Worm (Caenorhabditis elegans) whole organism, L4 larva: ENCODE results near the gene fcmt-1.

Experiments
- F37D6.2 ChIP-seq: sonication (generic microtip); optimal IDR thresholded peaks from 2 replicates; lab custom pipeline; 2016; ENCODE audit warnings: mild to moderate bottlenecking, missing genetic modification characterization, missing compliant biosample characterization
- F49E8.2 ChIP-seq: sonication (generic microtip); optimal IDR thresholded peaks from 2 replicates; lab custom pipeline; 2016; ENCODE audit warnings: missing compliant biosample characterization, mild to moderate bottlenecking, missing genetic modification characterization, borderline replicate concordance
- Y48G9A.11 ChIP-seq: fragments of 200-800 bp; sonication (Bioruptor generic); IDR thresholded peaks from 2 replicates; pipeline ENCODE4 v1.3.6; 2022; ENCODE audit warnings: missing genetic modification reagents, missing genetic modification characterization, missing compliant biosample characterization
- Y75B8A.6 ChIP-seq: fragments of 200-800 bp; sonication (Bioruptor generic); IDR thresholded peaks from 2 replicates; pipeline ENCODE4 v1.3.6; 2022; ENCODE audit warnings: missing genetic modification reagents, missing genetic modification characterization, missing compliant biosample characterization
- ZK546.5 ChIP-seq, 2 experiments: sonication (generic microtip); optimal IDR thresholded peaks; 2 replicates each; lab custom pipeline; 2017; ENCODE audit warnings: missing biosample characterization in 2 of 2, missing genetic modification characterization in 2 of 2
- aha-1 ChIP-seq: fragments of 150-350 bp; peaks from one replicate; lab custom pipeline; 2014; ENCODE audit warnings: missing biosample characterization, missing genetic modification characterization
- aly-2 ChIP-seq: sonication (generic microtip); optimal IDR thresholded peaks from 2 replicates; lab custom pipeline; 2018; ENCODE audit warnings: missing biosample characterization, missing genetic modification characterization
- attf-4 ChIP-seq: sonication (generic microtip); optimal IDR thresholded peaks from 3 replicates; lab custom pipeline; 2017; ENCODE audit warnings: missing biosample characterization, missing genetic modification characterization
- ceh-32 ChIP-seq: sonication (generic microtip); optimal IDR thresholded peaks from 2 replicates; lab custom pipeline; 2016; ENCODE audit warnings: mild to moderate bottlenecking, missing genetic modification characterization, missing compliant biosample characterization; ENCODE audit not compliant: poor library complexity
- ces-1 ChIP-seq: fragments of 150-350 bp; sonication (generic microtip); optimal IDR thresholded peaks from 4 replicates; lab custom pipeline; 2014; ENCODE audit warnings: missing biosample characterization, missing genetic modification reagents, missing genetic modification characterization
- ctbp-1 ChIP-seq: fragments of 200-800 bp; sonication (Bioruptor generic); IDR thresholded peaks from 2 replicates; pipeline ENCODE4 v1.3.6; 2022; ENCODE audit warnings: missing genetic modification reagents, missing genetic modification characterization, missing compliant biosample characterization
- daf-12 ChIP-seq: fragments of 150-350 bp; optimal IDR thresholded peaks from 2 replicates; lab custom pipeline; 2014; ENCODE audit warnings: missing biosample characterization, missing genetic modification reagents, missing genetic modification characterization
- dmd-6 ChIP-seq: fragments of 200-800 bp; sonication (Bioruptor generic); IDR thresholded peaks from 2 replicates; pipeline ENCODE4 v1.3.6; 2022; ENCODE audit warnings: missing genetic modification reagents, missing genetic modification characterization, missing compliant biosample characterization
- dmd-9 ChIP-seq: fragments of 200-800 bp; sonication (Bioruptor generic); IDR thresholded peaks from 2 replicates; pipeline ENCODE4 v1.3.6; 2022; ENCODE audit warnings: missing genetic modification reagents, missing genetic modification characterization, missing compliant biosample characterization
- dpl-1 ChIP-seq: fragments of 150-350 bp; optimal IDR thresholded peaks from 2 replicates; lab custom pipeline; 2014; ENCODE audit warnings: missing biosample characterization, missing genetic modification reagents, missing genetic modification characterization
- duxl-1 ChIP-seq: sonication (generic microtip); optimal IDR thresholded peaks from 2 replicates; lab custom pipeline; 2016; ENCODE audit warnings: mild to moderate bottlenecking, missing genetic modification characterization, moderate library complexity, missing compliant biosample characterization; ENCODE audit not compliant: poor library complexity
- egl-43 ChIP-seq: fragments of 200-800 bp; sonication (Bioruptor generic); IDR thresholded peaks from 2 replicates; pipeline ENCODE4 v1.3.6; 2022; ENCODE audit warnings: missing genetic modification reagents, missing genetic modification characterization, missing compliant biosample characterization
- fkh-10 ChIP-seq: fragments of 150-350 bp; optimal IDR thresholded peaks from 2 replicates; lab custom pipeline; 2014; ENCODE audit warnings: missing biosample characterization, missing genetic modification reagents, missing genetic modification characterization
- fos-1 ChIP-seq: fragments of 150-350 bp; optimal IDR thresholded peaks from 2 replicates; lab custom pipeline; 2014; ENCODE audit warnings: missing biosample characterization, missing genetic modification characterization
- hlh-11 ChIP-seq: fragments of 200-800 bp; sonication (Bioruptor generic); optimal IDR thresholded peaks from 2 replicates; lab custom pipeline; 2018; ENCODE audit warnings: mild to moderate bottlenecking, missing genetic modification characterization, missing compliant biosample characterization
- hmg-1.1 ChIP-seq: fragments of 200-800 bp; sonication (Bioruptor generic); IDR thresholded peaks from 2 replicates; pipeline ENCODE4 v1.3.6; 2022; ENCODE audit warnings: missing genetic modification reagents, missing genetic modification characterization, missing compliant biosample characterization
- jun-1 ChIP-seq: fragments of 150-350 bp; optimal IDR thresholded peaks from 2 replicates; lab custom pipeline; 2014; ENCODE audit warnings: missing biosample characterization, missing genetic modification reagents, missing genetic modification characterization
- lin-1 ChIP-seq: fragments of 200-800 bp; sonication (Bioruptor generic); IDR thresholded peaks from 2 replicates; pipeline ENCODE4 v1.3.6; 2022; ENCODE audit warnings: missing genetic modification reagents, missing genetic modification characterization, missing compliant biosample characterization
- lin-39 ChIP-seq: fragments of 150-350 bp; optimal IDR thresholded peaks from 2 replicates; lab custom pipeline; 2014; ENCODE audit warnings: missing biosample characterization, missing genetic modification reagents, missing genetic modification characterization
- lsy-2 ChIP-seq, 2 experiments: fragments of 150-350 bp in 1 of 2; sonication (generic microtip) in 1 of 2; optimal IDR thresholded peaks; 2 replicates each; lab custom pipeline; 2014 to 2017; ENCODE audit warnings: missing biosample characterization in 2 of 2, missing genetic modification characterization in 2 of 2
- madf-5 ChIP-seq, 2 experiments: fragments of 200-800 bp; sonication (Bioruptor generic); IDR thresholded peaks; 2 replicates each; pipeline ENCODE4 v1.3.6; 2022; ENCODE audit warnings: missing compliant biosample characterization in 2 of 2, missing genetic modification characterization in 2 of 2
- mdt-29 ChIP-seq: fragments of 200-800 bp; sonication (Bioruptor generic); IDR thresholded peaks from 2 replicates; pipeline ENCODE4 v1.3.6; 2022; ENCODE audit warnings: missing genetic modification reagents, missing genetic modification characterization, missing compliant biosample characterization
- mep-1 ChIP-seq: fragments of 150-350 bp; sonication (generic microtip); optimal IDR thresholded peaks from 3 replicates; lab custom pipeline; 2014; ENCODE audit warnings: missing biosample characterization, missing genetic modification characterization
- mes-2 ChIP-seq: sonication (generic microtip); optimal IDR thresholded peaks from 2 replicates; lab custom pipeline; 2016; ENCODE audit warnings: missing genotype, mild to moderate bottlenecking, missing genetic modification characterization, missing compliant biosample characterization; ENCODE audit not compliant: poor library complexity, severe bottlenecking
- nhr-11 ChIP-seq: fragments of 150-350 bp; optimal IDR thresholded peaks from 2 replicates; lab custom pipeline; 2014; ENCODE audit warnings: missing biosample characterization, missing genetic modification characterization
- nhr-28 ChIP-seq: fragments of 150-350 bp; optimal IDR thresholded peaks from 2 replicates; lab custom pipeline; 2014; ENCODE audit warnings: missing biosample characterization, missing genetic modification characterization
- nhr-41 ChIP-seq: fragments of 200-800 bp; sonication (Bioruptor generic); IDR thresholded peaks from 2 replicates; pipeline ENCODE4 v1.3.6; 2022; ENCODE audit warnings: missing genetic modification reagents, missing genetic modification characterization, missing compliant biosample characterization
- nhr-42 ChIP-seq: fragments of 200-800 bp; sonication (Bioruptor generic); IDR thresholded peaks from 2 replicates; pipeline ENCODE4 v1.3.6; 2022; ENCODE audit warnings: missing genetic modification characterization, missing compliant biosample characterization
- nhr-6 ChIP-seq: fragments of 150-350 bp; optimal IDR thresholded peaks from 2 replicates; lab custom pipeline; 2014; ENCODE audit warnings: missing biosample characterization, missing genetic modification characterization
- pha-4 ChIP-seq, 2 experiments: fragments of 150-350 bp in 1 of 2; fragments of 200-800 bp in 1 of 2; sonication (Bioruptor generic) in 1 of 2; IDR thresholded peaks in 1 of 2; optimal IDR thresholded peaks in 1 of 2; 2 replicates each; pipeline versions ENCODE4 v1.3.6 to Lab custom; 2014 to 2022; ENCODE audit warnings: missing genetic modification characterization in 2 of 2, missing genetic modification reagents in 2 of 2, missing biosample characterization in 1 of 2, missing compliant biosample characterization in 1 of 2
- rbr-2 ChIP-seq: sonication (generic microtip); optimal IDR thresholded peaks from 2 replicates; lab custom pipeline; 2016; ENCODE audit warnings: missing genotype, missing genetic modification characterization, missing compliant biosample characterization
- saeg-2 ChIP-seq: fragments of 200-800 bp; sonication (Bioruptor generic); IDR thresholded peaks from 2 replicates; pipeline ENCODE4 v1.3.6; 2022; ENCODE audit warnings: missing genetic modification reagents, missing genetic modification characterization, missing compliant biosample characterization
- snpc-4 ChIP-seq: fragments of 150-350 bp; optimal IDR thresholded peaks from 2 replicates; lab custom pipeline; 2014; ENCODE audit warnings: missing biosample characterization, missing genetic modification characterization
- tra-1 ChIP-seq: fragments of 200-800 bp; sonication (Bioruptor generic); IDR thresholded peaks from 2 replicates; pipeline ENCODE4 v1.3.6; 2022; ENCODE audit warnings: missing genetic modification reagents, missing genetic modification characterization, missing compliant biosample characterization
- unc-130 ChIP-seq: sonication (generic microtip); optimal IDR thresholded peaks from 2 replicates; lab custom pipeline; 2016; ENCODE audit warnings: missing genetic modification reagents, missing genetic modification characterization, missing compliant biosample characterization
- unc-62 ChIP-seq, 3 experiments: fragments of 150-350 bp in 1 of 3; sonication (generic microtip); optimal IDR thresholded peaks in 2 of 3; peaks in 1 of 3; 1 replicate in 1 of 3; 2 replicates in 2 of 3; lab custom pipeline; 2014 to 2017; ENCODE audit warnings: missing biosample characterization in 3 of 3, missing genetic modification characterization in 3 of 3, missing genetic modification reagents in 3 of 3, missing genotype in 1 of 3

Gene fcmt-1

ce11 chrII:11681136-11681824, 28.1 kb downstream of the fcmt-1 start, which contains the start of the genes sfxn-1.4 and C47D12.4:
Gene sfxn-1.4 (minus strand): TSS chrII:11681236.
Gene C47D12.4 (plus strand): TSS chrII:11681774.
- TF ChIP-seq mdt-29 (GFP tag; lab: Robert Waterston, UW) (no peak), rbr-2 (no peak), fkh-10 (GFP tag; lab: Kevin White, UChicago) (no peak), ctbp-1 (GFP tag; lab: Robert Waterston, UW) (no peak), Y75B8A.6 (GFP tag; lab: Robert Waterston, UW) (no peak), lin-39 (tag; lab: Kevin White, UChicago) (no peak), nhr-28 (tag; lab: Kevin White, UChicago) (no peak), ces-1 (GFP tag; lab: Kevin White, UChicago) (no peak), nhr-42 (GFP tag; lab: Robert Waterston, UW) (no peak), lsy-2 (tag; optimal IDR thresholded peaks at IDR 0.05; lab: Kevin White, UChicago) (no peak), ZK546.5 (tag; optimal IDR thresholded peaks at IDR 0.05; lab: Kevin White, UChicago) (no peak)

- no peak for TF ChIP-seq mep-1 (tag; lab: Kevin White, UChicago)
Measured at ce11 chrII:11680220-11680619, 29.1 kb downstream of the fcmt-1 start.

- TF ChIP-seq hmg-1.1 (peak; percentile 54; the same call in 1 of the 2 replicates), F37D6.2 (tag; lab: Kevin White, UChicago) (no peak), pha-4 (GFP tag; IDR thresholded peaks at IDR 0.05; lab: Robert Waterston, UW) (no peak), pha-4 (tag; optimal IDR thresholded peaks at IDR 0.05; lab: Kevin White, UChicago) (peak; percentile 67), nhr-6 (tag; lab: Kevin White, UChicago) (peak; percentile 81), jun-1 (tag; lab: Kevin White, UChicago) (no peak), dpl-1 (GFP tag; lab: Kevin White, UChicago) (peak; percentile 87), nhr-11 (tag; lab: Kevin White, UChicago) (peak; percentile 29), madf-5 (GFP tag; IDR thresholded peaks at IDR 0.05; lab: Robert Waterston, UW) (no peak), unc-130 (GFP tag; lab: Kevin White, UChicago) (peak; percentile 14), mes-2 (peak; percentile 85), F49E8.2 (no peak), unc-62 (GFP tag; optimal IDR thresholded peaks at IDR 0.05 in 1 of 2; lab: Kevin White, UChicago) (peak in 1 of 2 experiments; percentile 98), unc-62 (tag; optimal IDR thresholded peaks at IDR 0.05; lab: Kevin White, UChicago) (no peak), lsy-2 (tag; optimal IDR thresholded peaks at IDR 0.05; lab: Kevin White, UChicago) (peak in 1 of 2 experiments; percentile 34), duxl-1 (tag; lab: Kevin White, UChicago) (no peak), hlh-11 (tag; lab: Kevin White, UChicago) (peak; percentile 65), aha-1 (tag; lab: Kevin White, UChicago) (peak; percentile 98), dmd-6 (GFP tag; lab: Robert Waterston, UW) (peak; percentile 22; the same call in 1 of the 2 replicates)
Measured at ce11 chrII:11675877-11676473, 33.4 kb downstream of the fcmt-1 start, which contains the start of the genes trr-1 and C47D12.2. Gene trr-1 (minus strand): TSS chrII:11675927. Gene C47D12.2 (plus strand): TSS chrII:11676306.

- TF ChIP-seq aha-1 (tag; lab: Kevin White, UChicago) (no peak), egl-43 (no peak), lin-1 (GFP tag; lab: Robert Waterston, UW) (no peak), attf-4 (tag; lab: Kevin White, UChicago) (no peak), fos-1 (tag; lab: Kevin White, UChicago) (no peak), dmd-9 (GFP tag; lab: Robert Waterston, UW) (no peak), ctbp-1 (GFP tag; lab: Robert Waterston, UW) (no peak), tra-1 (GFP tag; lab: Robert Waterston, UW) (no peak), nhr-41 (GFP tag; lab: Robert Waterston, UW) (no peak), Y48G9A.11 (no peak), nhr-42 (GFP tag; lab: Robert Waterston, UW) (no peak), ceh-32 (tag; lab: Kevin White, UChicago) (no peak), nhr-6 (tag; lab: Kevin White, UChicago) (no peak), snpc-4 (tag; lab: Kevin White, UChicago) (no peak), ZK546.5 (tag; optimal IDR thresholded peaks at IDR 0.05; lab: Kevin White, UChicago) (no peak), jun-1 (tag; lab: Kevin White, UChicago) (no peak), saeg-2 (GFP tag; lab: Robert Waterston, UW) (no peak), aly-2 (tag; lab: Kevin White, UChicago) (no peak), daf-12 (no peak)
Measured at ce11 chrII:11658854-11659253, 50.5 kb downstream of the fcmt-1 start.
